Worm (Caenorhabditis elegans) whole organism, young adult: ENCODE results near the gene W09G12.7.
A peak's percentile ranks its signal among the peaks of the same experiment; 100 is the strongest.

Experiments used
- B0035.1 ChIP-seq: sonication (generic microtip); optimal IDR thresholded peaks from 2 replicates; lab custom pipeline; 2016; ENCODE audit warnings: missing genetic modification characterization, mild to moderate bottlenecking, missing compliant biosample characterization, missing genotype, missing genetic modification reagents
- B0336.3 ChIP-seq: fragments of 200-800 bp; sonication (Bioruptor generic); IDR thresholded peaks from 2 replicates; pipeline ENCODE4 v1.3.6; 2022; ENCODE audit warnings: missing genetic modification characterization, missing compliant biosample characterization
- F23B12.7 ChIP-seq: sonication (generic microtip); optimal IDR thresholded peaks from 2 replicates; lab custom pipeline; 2017; ENCODE audit warnings: missing genetic modification characterization, mild to moderate bottlenecking, missing compliant biosample characterization, antibody characterized with exemption, moderate library complexity; ENCODE audit not compliant: insufficient read depth
- F33H1.4 ChIP-seq: fragments of 200-800 bp; sonication (Bioruptor generic); IDR thresholded peaks from 2 replicates; pipeline ENCODE4 v1.3.6; 2022; ENCODE audit warnings: missing genetic modification reagents, missing genetic modification characterization, missing compliant biosample characterization
- F39B2.1 ChIP-seq: fragments of 200-800 bp; sonication (Bioruptor generic); IDR thresholded peaks from 2 replicates; pipeline ENCODE4 v1.3.6; 2022; ENCODE audit warnings: missing genetic modification reagents, missing genetic modification characterization, missing compliant biosample characterization
- F49E8.2 ChIP-seq: sonication (generic microtip); optimal IDR thresholded peaks from 3 replicates; lab custom pipeline; 2017; ENCODE audit warnings: missing genetic modification characterization, mild to moderate bottlenecking, missing compliant biosample characterization, antibody characterized with exemption, moderate library complexity; ENCODE audit not compliant: insufficient read depth
- F57A8.1 ChIP-seq: fragments of 200-800 bp; sonication (Bioruptor generic); optimal IDR thresholded peaks from 2 replicates; lab custom pipeline; 2018; ENCODE audit warnings: mild to moderate bottlenecking, missing genetic modification characterization, moderate library complexity, missing compliant biosample characterization
- Y53F4B.3 ChIP-seq: fragments of 200-800 bp; sonication (Bioruptor generic); IDR thresholded peaks from 2 replicates; pipeline ENCODE4 v1.3.6; 2022; ENCODE audit warnings: missing genetic modification reagents, missing genetic modification characterization, missing compliant biosample characterization
- Y95B8A.8 ChIP-seq: fragments of 200-800 bp; sonication (Bioruptor generic); IDR thresholded peaks from 2 replicates; pipeline ENCODE4 v1.3.6; 2022; ENCODE audit warnings: missing genetic modification reagents, missing genetic modification characterization, missing compliant biosample characterization
- ama-1 ChIP-seq, 3 experiments: fragments of 150-350 bp in 1 of 3; sonication (generic microtip) in 2 of 3; optimal IDR thresholded peaks; 2 replicates each; lab custom pipeline; 2014 to 2018; ENCODE audit warnings: missing biosample characterization in 2 of 3, missing genetic modification characterization in 2 of 3, missing genetic modification reagents in 2 of 3
- aptf-2 ChIP-seq: fragments of 200-800 bp; sonication (Bioruptor generic); conservative IDR thresholded peaks from 2 replicates; pipeline ENCODE4 v1.3.6; 2022; ENCODE audit warnings: missing genetic modification reagents, missing genetic modification characterization, missing compliant biosample characterization
- cebp-1 ChIP-seq, 2 experiments: fragments of 200-800 bp in 1 of 2; sonication (Bioruptor generic) in 1 of 2; sonication (generic microtip) in 1 of 2; IDR thresholded peaks in 1 of 2; optimal IDR thresholded peaks in 1 of 2; 2 replicates each; pipeline versions ENCODE4 v1.3.6 to Lab custom; 2017 to 2022; ENCODE audit warnings: missing compliant biosample characterization in 2 of 2, missing genetic modification characterization in 2 of 2, mild to moderate bottlenecking in 1 of 2, missing genetic modification reagents in 1 of 2, moderate library complexity in 1 of 2
- cebp-2 ChIP-seq: fragments of 200-800 bp; sonication (Bioruptor generic); IDR thresholded peaks from 2 replicates; pipeline ENCODE4 v1.3.6; 2022; ENCODE audit warnings: missing genetic modification characterization, missing compliant biosample characterization
- ceh-27 ChIP-seq: fragments of 200-800 bp; sonication (Bioruptor generic); optimal IDR thresholded peaks from 2 replicates; lab custom pipeline; 2018; ENCODE audit warnings: mild to moderate bottlenecking, missing genetic modification characterization, moderate library complexity, missing compliant biosample characterization
- chd-7 ChIP-seq: sonication (generic microtip); optimal IDR thresholded peaks from 2 replicates; lab custom pipeline; 2016; ENCODE audit warnings: mild to moderate bottlenecking, missing genetic modification characterization, moderate library complexity, missing compliant biosample characterization
- die-1 ChIP-seq: sonication (generic microtip); optimal IDR thresholded peaks from 2 replicates; lab custom pipeline; 2016; ENCODE audit warnings: missing genotype, mild to moderate bottlenecking, missing genetic modification characterization, missing compliant biosample characterization
- dox-1 ChIP-seq: fragments of 200-800 bp; sonication (Bioruptor generic); IDR thresholded peaks from 2 replicates; pipeline ENCODE4 v1.3.6; 2022; ENCODE audit warnings: missing genetic modification reagents, missing genetic modification characterization, missing compliant biosample characterization
- dpl-1 ChIP-seq: fragments of 150-350 bp; optimal IDR thresholded peaks from 2 replicates; lab custom pipeline; 2014; ENCODE audit warnings: missing biosample characterization, missing genetic modification reagents, missing genetic modification characterization
- efl-1 ChIP-seq: fragments of 150-350 bp; optimal IDR thresholded peaks from 2 replicates; lab custom pipeline; 2014; ENCODE audit warnings: missing biosample characterization, missing genetic modification reagents, missing genetic modification characterization
- egl-44 ChIP-seq: fragments of 200-800 bp; sonication (Bioruptor generic); IDR thresholded peaks from 2 replicates; pipeline ENCODE4 v1.3.6; 2022; ENCODE audit warnings: missing genetic modification reagents, missing genetic modification characterization, missing compliant biosample characterization
- ekl-4 ChIP-seq: fragments of 200-800 bp; sonication (Bioruptor generic); IDR thresholded peaks from 2 replicates; pipeline ENCODE4 v1.3.6; 2022; ENCODE audit warnings: missing genetic modification reagents, missing genetic modification characterization, missing compliant biosample characterization
- gei-17 ChIP-seq: fragments of 200-800 bp; sonication (Bioruptor generic); optimal IDR thresholded peaks from 2 replicates; lab custom pipeline; 2018; ENCODE audit warnings: mild to moderate bottlenecking, missing genetic modification characterization, missing compliant biosample characterization
- him-1 ChIP-seq: sonication (generic microtip); optimal IDR thresholded peaks from 2 replicates; lab custom pipeline; 2016; ENCODE audit warnings: missing genotype, missing genetic modification reagents, missing genetic modification characterization, missing compliant biosample characterization
- lag-1 ChIP-seq: fragments of 200-800 bp; sonication (Bioruptor generic); IDR thresholded peaks from 2 replicates; pipeline ENCODE4 v1.3.6; 2022; ENCODE audit warnings: missing genetic modification reagents, missing genetic modification characterization, missing compliant biosample characterization
- let-607 ChIP-seq, 2 experiments: fragments of 200-800 bp in 1 of 2; sonication (Bioruptor generic) in 1 of 2; sonication (generic microtip) in 1 of 2; optimal IDR thresholded peaks; 2 replicates each; lab custom pipeline; 2016 to 2018; ENCODE audit warnings: mild to moderate bottlenecking in 2 of 2, missing compliant biosample characterization in 2 of 2, missing genetic modification characterization in 2 of 2, moderate library complexity in 2 of 2, missing genotype in 1 of 2
- lin-35 ChIP-seq, 3 experiments: fragments of 150-350 bp in 2 of 3; sonication (generic microtip) in 1 of 3; optimal IDR thresholded peaks; 2 replicates each; lab custom pipeline; 2014 to 2018; ENCODE audit warnings: missing biosample characterization in 3 of 3, missing genetic modification characterization in 3 of 3, missing genetic modification reagents in 3 of 3
- lin-40 ChIP-seq: sonication (generic microtip); optimal IDR thresholded peaks from 2 replicates; lab custom pipeline; 2016; ENCODE audit warnings: missing genetic modification characterization, mild to moderate bottlenecking, missing compliant biosample characterization, missing genotype, missing genetic modification reagents
- lin-54 ChIP-seq: fragments of 200-800 bp; sonication (Bioruptor generic); optimal IDR thresholded peaks from 2 replicates; lab custom pipeline; 2018; ENCODE audit warnings: mild to moderate bottlenecking, missing genetic modification characterization, missing compliant biosample characterization
- mcd-1 ChIP-seq: fragments of 200-800 bp; sonication (Bioruptor generic); IDR thresholded peaks from 2 replicates; pipeline ENCODE4 v1.3.6; 2022; ENCODE audit warnings: missing genetic modification reagents, missing genetic modification characterization, missing compliant biosample characterization
- mes-4 ChIP-seq: sonication (generic microtip); optimal IDR thresholded peaks from 2 replicates; lab custom pipeline; 2016; ENCODE audit warnings: missing genotype, missing genetic modification characterization, missing compliant biosample characterization
- nhr-179 ChIP-seq: sonication (generic microtip); optimal IDR thresholded peaks from 2 replicates; lab custom pipeline; 2016; ENCODE audit warnings: mild to moderate bottlenecking, missing genetic modification characterization, missing compliant biosample characterization
- repo-1 ChIP-seq: sonication (generic microtip); optimal IDR thresholded peaks from 2 replicates; lab custom pipeline; 2017; ENCODE audit warnings: mild to moderate bottlenecking, missing genetic modification characterization, missing compliant biosample characterization
- rpc-1 ChIP-seq, 2 experiments: fragments of 150-350 bp in 1 of 2; sonication (generic microtip) in 1 of 2; optimal IDR thresholded peaks; 2 replicates each; lab custom pipeline; 2014 to 2018; ENCODE audit warnings: missing biosample characterization in 1 of 2, missing genetic modification characterization in 1 of 2, missing genetic modification reagents in 1 of 2, missing genotype in 1 of 2
- sdz-38 ChIP-seq: sonication (generic microtip); optimal IDR thresholded peaks from 2 replicates; lab custom pipeline; 2016; ENCODE audit warnings: missing genotype, missing genetic modification characterization, missing compliant biosample characterization
- sptf-2 ChIP-seq: fragments of 200-800 bp; sonication (Bioruptor generic); optimal IDR thresholded peaks from 2 replicates; lab custom pipeline; 2018; ENCODE audit warnings: mild to moderate bottlenecking, missing genetic modification characterization, missing compliant biosample characterization
- xnd-1 ChIP-seq: sonication (generic microtip); optimal IDR thresholded peaks from 2 replicates; lab custom pipeline; 2016; ENCODE audit warnings: missing genotype, missing genetic modification reagents, missing genetic modification characterization, missing compliant biosample characterization
- zfh-2 ChIP-seq: fragments of 200-800 bp; sonication (Bioruptor generic); conservative IDR thresholded peaks from 2 replicates; pipeline ENCODE4 v1.3.6; 2022; ENCODE audit warnings: missing genetic modification reagents, missing genetic modification characterization, missing compliant biosample characterization

Gene W09G12.7

ce11 chrIV:1235785-1236184, 6.9 kb downstream of the W09G12.7 start:
- TF ChIP-seq die-1 (no peak), F57A8.1 (GFP tag; lab: Kevin White, UChicago) (no peak), F33H1.4 (GFP tag; lab: Robert Waterston, UW) (no peak), F39B2.1 (no peak), chd-7 (no peak), F49E8.2 (tag; lab: Kevin White, UChicago) (no peak), rpc-1 (optimal IDR thresholded peaks at IDR 0.05; lab: Kevin White, UChicago) (no peak), rpc-1 (tag; optimal IDR thresholded peaks at IDR 0.05; lab: Kevin White, UChicago) (no peak), lin-54 (GFP tag; lab: Kevin White, UChicago) (no peak), cebp-2 (GFP tag; lab: Robert Waterston, UW) (no peak), lag-1 (no peak), Y95B8A.8 (GFP tag; lab: Robert Waterston, UW) (no peak), sdz-38 (no peak), repo-1 (tag; lab: Kevin White, UChicago) (no peak)

- no peak for TF ChIP-seq let-607 (tag; optimal IDR thresholded peaks at IDR 0.05; lab: Kevin White, UChicago)
- TF ChIP-seq B0035.1 (tag; lab: Kevin White, UChicago) = no peak
Measured at ce11 chrIV:1238147-1238546, 9.3 kb downstream of the W09G12.7 start.

DNA sequence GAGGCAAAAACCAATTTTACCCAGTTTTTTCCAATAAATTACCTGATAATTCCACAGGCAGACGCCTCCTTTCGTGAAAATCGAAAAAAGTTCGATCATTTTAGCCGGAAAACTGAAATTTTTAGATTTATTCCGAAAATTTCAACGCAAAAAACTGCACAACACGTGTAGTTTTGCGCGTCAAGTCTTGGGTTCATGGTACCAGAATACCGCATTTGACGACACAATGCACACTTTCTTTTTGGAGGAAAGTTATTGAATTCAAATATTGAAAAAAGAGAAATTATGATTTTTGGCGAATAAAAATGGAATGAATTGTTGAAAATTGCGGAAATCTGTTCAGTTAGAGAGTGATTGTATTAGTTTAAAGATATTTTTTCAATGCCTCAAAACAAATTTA, 10.8 kb downstream of the W09G12.7 start, which contains the start of gene F38A1.8:
Gene F38A1.8 (minus strand): TSS at position 167 of the 400 bp plus-strand sequence.
- TF ChIP-seq let-607 (tag; optimal IDR thresholded peaks at IDR 0.05; lab: Kevin White, UChicago) = peak; percentile 97 to 98
- peak; percentile 45 for TF ChIP-seq him-1 (tag; lab: Kevin White, UChicago)
- peak; percentile 50; the same call in 1 of the 2 replicates for TF ChIP-seq mcd-1 (GFP tag; lab: Robert Waterston, UW)
- peak; percentile 47 for TF ChIP-seq efl-1
- no peak for TF ChIP-seq aptf-2 (GFP tag; lab: Robert Waterston, UW)
- peak; percentile 6 for TF ChIP-seq F23B12.7 (tag; lab: Kevin White, UChicago)
- no peak for TF ChIP-seq Y53F4B.3
- no peak for TF ChIP-seq lin-35 (GFP tag; optimal IDR thresholded peaks at IDR 0.05; lab: Kevin White, UChicago)
- peak; percentile 56 for TF ChIP-seq lin-54 (GFP tag; lab: Kevin White, UChicago)
- peak; percentile 41 for TF ChIP-seq dpl-1 (GFP tag; lab: Kevin White, UChicago)

ce11 chrIV:1243295-1243694, 14.4 kb downstream of the W09G12.7 start, which contains the start of gene F38A1.15:
Gene F38A1.15 (minus strand): TSS chrIV:1243395.
- TF ChIP-seq B0336.3 (GFP tag; lab: Robert Waterston, UW) (no peak), cebp-1 (GFP tag; IDR thresholded peaks at IDR 0.05; lab: Robert Waterston, UW) (no peak), cebp-1 (tag; optimal IDR thresholded peaks at IDR 0.05; lab: Kevin White, UChicago) (no peak), sptf-2 (GFP tag; lab: Kevin White, UChicago) (no peak)

DNA sequence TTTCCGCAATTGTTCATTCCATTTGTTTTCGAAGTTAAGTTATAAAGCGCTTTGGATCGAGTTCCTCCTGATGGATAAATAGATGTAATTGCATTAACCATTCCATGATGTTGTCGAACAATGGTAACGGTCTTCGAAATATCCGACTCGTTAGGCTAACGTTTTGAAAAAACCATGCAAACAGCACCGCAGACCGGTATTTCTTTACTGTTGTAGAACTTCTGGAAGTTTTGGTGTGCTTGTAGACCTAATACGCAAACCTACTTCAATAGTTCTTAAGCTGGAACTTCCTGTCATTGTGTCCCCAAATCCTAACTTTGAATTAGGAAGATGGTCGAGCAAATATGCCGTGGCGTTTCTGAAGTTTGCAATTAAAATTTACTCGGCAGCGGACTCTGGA, 16.4 kb downstream of the W09G12.7 start, which contains the start of gene F38A1.9:
Gene F38A1.9 (minus strand): TSS at position 101 of the 400 bp plus-strand sequence.
- no peak for TF ChIP-seq aptf-2 (GFP tag; lab: Robert Waterston, UW)
- TF ChIP-seq ekl-4 (GFP tag; lab: Robert Waterston, UW) = no peak
- no peak for TF ChIP-seq lin-40
- TF ChIP-seq ama-1 (optimal IDR thresholded peaks at IDR 0.05; lab: Kevin White, UChicago) = no peak
- TF ChIP-seq ama-1 (GFP tag; optimal IDR thresholded peaks at IDR 0.05; lab: Kevin White, UChicago) = no peak
- TF ChIP-seq xnd-1 = no peak
- no peak for TF ChIP-seq gei-17
- TF ChIP-seq mes-4 = no peak
- TF ChIP-seq egl-44 = no peak
- no peak for TF ChIP-seq nhr-179 (tag; lab: Kevin White, UChicago)
- no peak for TF ChIP-seq ceh-27
- TF ChIP-seq F23B12.7 (tag; lab: Kevin White, UChicago) = no peak
- no peak for TF ChIP-seq cebp-1 (GFP tag; IDR thresholded peaks at IDR 0.05; lab: Robert Waterston, UW)
- TF ChIP-seq cebp-1 (tag; optimal IDR thresholded peaks at IDR 0.05; lab: Kevin White, UChicago) = no peak
- TF ChIP-seq zfh-2 (GFP tag; lab: Robert Waterston, UW) = no peak
- TF ChIP-seq F49E8.2 (tag; lab: Kevin White, UChicago) = no peak
- no peak for TF ChIP-seq dox-1
